Comparison of ENCODE assay signal across 2 worm cellular contexts in the genomic region with DNA sequence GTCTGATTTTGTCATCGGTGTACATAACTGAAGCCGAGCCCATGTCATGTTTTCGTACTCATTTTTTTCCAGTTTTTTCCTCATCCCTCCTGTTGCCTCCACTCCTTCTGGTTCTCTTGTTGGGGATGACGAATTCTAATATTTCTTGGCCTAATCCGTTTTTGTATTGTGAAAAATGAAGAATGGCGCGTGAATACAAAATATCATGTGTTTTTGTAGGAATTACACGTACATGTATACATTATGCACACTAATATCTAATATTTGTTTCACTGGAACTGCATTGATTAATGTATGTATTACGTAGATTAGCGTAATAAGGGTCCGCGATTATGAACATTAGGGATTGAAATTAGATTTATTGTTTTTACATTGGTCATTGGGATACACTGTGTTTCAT.
TF ChIP-seq lines count a peak whose summit lies in the region.

No protein-coding gene starts in this region.

TF ChIP-seq in whole organism, L1 larva, 84 proteins besides CTCF, POLR2A, EP300 and RAD21:
- no peak for TF ChIP-seq zag-1 (tag; optimal IDR thresholded peaks at IDR 0.05; lab: Kevin White, UChicago)
- TF ChIP-seq fkh-4 (tag; optimal IDR thresholded peaks at IDR 0.05; lab: Kevin White, UChicago; ENCODE audit: borderline replicate concordance): peak; percentile 0
- peak; percentile 59 for TF ChIP-seq pax-3 (tag; optimal IDR thresholded peaks at IDR 0.05; lab: Kevin White, UChicago)
- peak; percentile 90 for TF ChIP-seq dsc-1 (tag; optimal IDR thresholded peaks at IDR 0.05; lab: Kevin White, UChicago)
- TF ChIP-seq irx-1 (tag; optimal IDR thresholded peaks at IDR 0.05; lab: Kevin White, UChicago): no peak
- TF ChIP-seq sox-4 (tag; optimal IDR thresholded peaks at IDR 0.05; lab: Kevin White, UChicago): peak; percentile 23
- no peak for TF ChIP-seq isw-1 (GFP tag; IDR thresholded peaks at IDR 0.05; lab: Robert Waterston, UW)

TF ChIP-seq in whole organism, L2 larva, 48 proteins besides CTCF, POLR2A, EP300 and RAD21:
- TF ChIP-seq unc-55 (GFP tag; optimal IDR thresholded peaks at IDR 0.05; lab: Kevin White, UChicago) (peak; percentile 24), sma-9 (GFP tag; optimal IDR thresholded peaks at IDR 0.05; lab: Kevin White, UChicago) (no peak), sma-9 (tag; optimal IDR thresholded peaks at IDR 0.05; lab: Kevin White, UChicago) (no peak)
